Worm (Caenorhabditis elegans) whole organism, L4 larva: ENCODE measurements around the gene C55A6.11.
A peak's percentile ranks its signal among the peaks of the same experiment; 100 is the strongest.

ENCODE experiments used
- D1046.2 ChIP-seq: fragments of 200-800 bp; sonication (Bioruptor generic); IDR thresholded peaks from 2 replicates; pipeline ENCODE4 v1.3.6; 2022; ENCODE audit warnings: missing genetic modification characterization, missing compliant biosample characterization
- F26F4.8 ChIP-seq: fragments of 200-800 bp; sonication (Bioruptor generic); conservative IDR thresholded peaks from 2 replicates; pipeline ENCODE4 v1.3.6; 2022; ENCODE audit warnings: missing genetic modification characterization, missing compliant biosample characterization
- F44E2.7 ChIP-seq: fragments of 200-800 bp; sonication (Bioruptor generic); IDR thresholded peaks from 2 replicates; pipeline ENCODE4 v2.1.2; 2022; ENCODE audit warnings: missing genetic modification characterization, missing compliant biosample characterization
- ZK337.2 ChIP-seq: fragments of 200-800 bp; sonication (Bioruptor generic); IDR thresholded peaks from 2 replicates; pipeline ENCODE4 v1.3.6; 2022; ENCODE audit warnings: missing genetic modification reagents, missing genetic modification characterization, missing compliant biosample characterization
- aly-2 ChIP-seq: sonication (generic microtip); optimal IDR thresholded peaks from 2 replicates; lab custom pipeline; 2018; ENCODE audit warnings: missing biosample characterization, missing genetic modification characterization
- ama-1 ChIP-seq: fragments of 150-350 bp; optimal IDR thresholded peaks from 2 replicates; lab custom pipeline; 2014; ENCODE audit warnings: inconsistent platforms, mixed read lengths
- ceh-32 ChIP-seq: sonication (generic microtip); optimal IDR thresholded peaks from 2 replicates; lab custom pipeline; 2016; ENCODE audit warnings: mild to moderate bottlenecking, missing genetic modification characterization, missing compliant biosample characterization; ENCODE audit not compliant: poor library complexity
- ceh-62 ChIP-seq: sonication (generic microtip); optimal IDR thresholded peaks from 2 replicates; lab custom pipeline; 2017; ENCODE audit warnings: missing biosample characterization, missing genetic modification characterization
- ceh-82 ChIP-seq: sonication (generic microtip); optimal IDR thresholded peaks from 2 replicates; lab custom pipeline; 2017; ENCODE audit warnings: missing biosample characterization, missing genetic modification characterization
- cey-2 ChIP-seq: sonication (generic microtip); optimal IDR thresholded peaks from 3 replicates; lab custom pipeline; 2017; ENCODE audit warnings: missing genetic modification characterization, mild to moderate bottlenecking, missing compliant biosample characterization, antibody characterized with exemption, borderline replicate concordance; ENCODE audit not compliant: insufficient read depth
- daf-16 ChIP-seq, 3 experiments: sonication (generic microtip); optimal IDR thresholded peaks; 2 replicates each; lab custom pipeline; 2016 to 2017; ENCODE audit warnings: missing genetic modification characterization in 3 of 3, missing genetic modification reagents in 3 of 3, mild to moderate bottlenecking in 2 of 3, missing compliant biosample characterization in 2 of 3, missing biosample characterization in 1 of 3, moderate library complexity in 1 of 3
- daf-8 ChIP-seq: fragments of 200-800 bp; sonication (Bioruptor generic); IDR thresholded peaks from 2 replicates; pipeline ENCODE4 v1.3.6; 2022; ENCODE audit warnings: missing genetic modification characterization, missing compliant biosample characterization
- dpl-1 ChIP-seq: fragments of 150-350 bp; optimal IDR thresholded peaks from 2 replicates; lab custom pipeline; 2014; ENCODE audit warnings: missing biosample characterization, missing genetic modification reagents, missing genetic modification characterization
- duxl-1 ChIP-seq: sonication (generic microtip); optimal IDR thresholded peaks from 2 replicates; lab custom pipeline; 2016; ENCODE audit warnings: mild to moderate bottlenecking, missing genetic modification characterization, moderate library complexity, missing compliant biosample characterization; ENCODE audit not compliant: poor library complexity
- fkh-10 ChIP-seq: fragments of 150-350 bp; optimal IDR thresholded peaks from 2 replicates; lab custom pipeline; 2014; ENCODE audit warnings: missing biosample characterization, missing genetic modification reagents, missing genetic modification characterization
- fos-1 ChIP-seq: fragments of 150-350 bp; optimal IDR thresholded peaks from 2 replicates; lab custom pipeline; 2014; ENCODE audit warnings: missing biosample characterization, missing genetic modification characterization
- gei-8 ChIP-seq: fragments of 200-800 bp; sonication (Bioruptor generic); optimal IDR thresholded peaks from 2 replicates; lab custom pipeline; 2018; ENCODE audit warnings: mild to moderate bottlenecking, missing genetic modification characterization, missing compliant biosample characterization
- hif-1 ChIP-seq, 2 experiments: sonication (generic microtip); optimal IDR thresholded peaks; 2 replicates each; lab custom pipeline; 2016 to 2017; ENCODE audit warnings: missing compliant biosample characterization in 2 of 2, missing genetic modification characterization in 2 of 2, missing genetic modification reagents in 2 of 2, missing genotype in 2 of 2, mild to moderate bottlenecking in 1 of 2
- hlh-11 ChIP-seq: fragments of 200-800 bp; sonication (Bioruptor generic); optimal IDR thresholded peaks from 2 replicates; lab custom pipeline; 2018; ENCODE audit warnings: mild to moderate bottlenecking, missing genetic modification characterization, missing compliant biosample characterization
- jun-1 ChIP-seq: fragments of 150-350 bp; optimal IDR thresholded peaks from 2 replicates; lab custom pipeline; 2014; ENCODE audit warnings: missing biosample characterization, missing genetic modification reagents, missing genetic modification characterization
- lim-7 ChIP-seq: fragments of 200-800 bp; sonication (Bioruptor generic); IDR thresholded peaks from 2 replicates; pipeline ENCODE4 v1.3.6; 2022; ENCODE audit warnings: missing genetic modification characterization, missing compliant biosample characterization
- lin-1 ChIP-seq: fragments of 200-800 bp; sonication (Bioruptor generic); IDR thresholded peaks from 2 replicates; pipeline ENCODE4 v1.3.6; 2022; ENCODE audit warnings: missing genetic modification reagents, missing genetic modification characterization, missing compliant biosample characterization
- lin-15B ChIP-seq: fragments of 150-350 bp; sonication (generic microtip); optimal IDR thresholded peaks from 3 replicates; lab custom pipeline; 2014; ENCODE audit warnings: missing biosample characterization, missing genetic modification characterization
- lin-29 ChIP-seq: fragments of 200-800 bp; sonication (Bioruptor generic); IDR thresholded peaks from 2 replicates; pipeline ENCODE4 v1.3.6; 2022; ENCODE audit warnings: missing genetic modification reagents, missing genetic modification characterization, missing compliant biosample characterization
- lir-3 ChIP-seq: sonication (generic microtip); optimal IDR thresholded peaks from 2 replicates; lab custom pipeline; 2016; ENCODE audit warnings: mild to moderate bottlenecking, missing genetic modification characterization, missing compliant biosample characterization
- madf-9 ChIP-seq: fragments of 200-800 bp; sonication (Bioruptor generic); conservative IDR thresholded peaks from 2 replicates; pipeline ENCODE4 v1.3.6; 2022; ENCODE audit warnings: missing genetic modification reagents, missing genetic modification characterization, missing compliant biosample characterization
- mxl-2 ChIP-seq: fragments of 200-800 bp; sonication (Bioruptor generic); conservative IDR thresholded peaks from 2 replicates; pipeline ENCODE4 v1.3.6; 2022; ENCODE audit warnings: missing genetic modification reagents, missing genetic modification characterization, missing compliant biosample characterization
- nhr-102 ChIP-seq: sonication (generic microtip); optimal IDR thresholded peaks from 2 replicates; lab custom pipeline; 2016; ENCODE audit warnings: mild to moderate bottlenecking, missing genetic modification characterization, moderate library complexity, missing compliant biosample characterization
- nhr-28 ChIP-seq: fragments of 150-350 bp; optimal IDR thresholded peaks from 2 replicates; lab custom pipeline; 2014; ENCODE audit warnings: missing biosample characterization, missing genetic modification characterization
- nhr-76 ChIP-seq: fragments of 150-350 bp; optimal IDR thresholded peaks from 2 replicates; lab custom pipeline; 2014; ENCODE audit warnings: missing biosample characterization, missing genetic modification characterization
- php-3 ChIP-seq: fragments of 200-800 bp; sonication (Bioruptor generic); IDR thresholded peaks from 2 replicates; pipeline ENCODE4 v1.3.6; 2022; ENCODE audit warnings: missing genetic modification reagents, missing genetic modification characterization, missing compliant biosample characterization
- pqm-1 ChIP-seq: sonication (generic microtip); optimal IDR thresholded peaks from 2 replicates; lab custom pipeline; 2017; ENCODE audit warnings: missing biosample characterization, missing genetic modification characterization
- tra-1 ChIP-seq: fragments of 200-800 bp; sonication (Bioruptor generic); IDR thresholded peaks from 2 replicates; pipeline ENCODE4 v1.3.6; 2022; ENCODE audit warnings: missing genetic modification reagents, missing genetic modification characterization, missing compliant biosample characterization
- unc-62 ChIP-seq, 3 experiments: fragments of 150-350 bp in 1 of 3; sonication (generic microtip); optimal IDR thresholded peaks in 2 of 3; peaks in 1 of 3; 1 replicate in 1 of 3; 2 replicates in 2 of 3; lab custom pipeline; 2014 to 2017; ENCODE audit warnings: missing biosample characterization in 3 of 3, missing genetic modification characterization in 3 of 3, missing genetic modification reagents in 3 of 3, missing genotype in 1 of 3
- zip-11 ChIP-seq: fragments of 200-800 bp; sonication (Bioruptor generic); IDR thresholded peaks from 2 replicates; pipeline ENCODE4 v1.3.6; 2022; ENCODE audit warnings: missing genetic modification characterization, missing compliant biosample characterization

C55A6.11 gene

ce11 chrV:11513432-11513831, 6.9 kb upstream of the C55A6.11 start, which contains the start of gene C55A6.3:
TSS of gene C55A6.3 (minus strand) at chrV:11513532.
- peak in 1 of 2 experiments; percentile 34 for TF ChIP-seq unc-62 (GFP tag; optimal IDR thresholded peaks at IDR 0.05 in 1 of 2; lab: Kevin White, UChicago)
- no peak for TF ChIP-seq unc-62 (tag; optimal IDR thresholded peaks at IDR 0.05; lab: Kevin White, UChicago)
- no peak for TF ChIP-seq daf-16 (GFP tag; optimal IDR thresholded peaks at IDR 0.05; lab: Kevin White, UChicago)
- TF ChIP-seq daf-16 (tag; optimal IDR thresholded peaks at IDR 0.05; lab: Kevin White, UChicago) = peak; percentile 9
- no peak for TF ChIP-seq gei-8

DNA sequence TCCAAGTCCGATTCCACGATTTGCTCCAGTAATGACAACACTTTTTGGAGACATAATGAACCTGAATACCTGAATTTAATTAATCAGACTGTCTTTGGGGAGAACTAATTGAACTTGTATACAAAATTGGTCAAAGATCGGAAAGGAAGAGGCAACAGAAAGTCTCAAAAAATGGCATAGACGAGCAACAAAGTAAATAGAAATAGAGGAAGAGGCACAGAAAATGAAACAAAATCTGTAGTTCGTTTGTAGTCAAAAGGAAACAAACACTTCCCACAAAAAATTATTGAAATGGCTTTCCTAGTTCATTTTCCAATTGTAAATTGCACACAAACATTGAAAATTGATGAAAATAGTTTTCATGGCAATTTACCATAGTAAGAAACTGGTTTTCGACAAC, 5.6 kb upstream of the C55A6.11 start, which contains the start of gene C55A6.6:
Gene C55A6.6 (minus strand): TSS at position 61 of the 400 bp plus-strand sequence.
- TF ChIP-seq mxl-2 = no peak
- TF ChIP-seq ceh-82 (tag; lab: Kevin White, UChicago) = no peak
- TF ChIP-seq lin-15B (tag; lab: Kevin White, UChicago) = no peak
- no peak for TF ChIP-seq lin-29 (GFP tag; lab: Robert Waterston, UW)
- no peak for TF ChIP-seq dpl-1 (GFP tag; lab: Kevin White, UChicago)
- no peak for TF ChIP-seq fkh-10 (GFP tag; lab: Kevin White, UChicago)
- TF ChIP-seq pqm-1 (tag; lab: Kevin White, UChicago) = peak; percentile 4
- TF ChIP-seq nhr-102 (tag; lab: Kevin White, UChicago) = no peak
- no peak for TF ChIP-seq duxl-1 (tag; lab: Kevin White, UChicago)
- TF ChIP-seq daf-8 (GFP tag; lab: Robert Waterston, UW) = no peak
- no peak for TF ChIP-seq daf-16 (GFP tag; optimal IDR thresholded peaks at IDR 0.05; lab: Kevin White, UChicago)
- peak; percentile 15 for TF ChIP-seq daf-16 (tag; optimal IDR thresholded peaks at IDR 0.05; lab: Kevin White, UChicago)
- no peak for TF ChIP-seq ceh-32 (tag; lab: Kevin White, UChicago)
- TF ChIP-seq hlh-11 (tag; lab: Kevin White, UChicago) = no peak
- TF ChIP-seq D1046.2 (GFP tag; lab: Robert Waterston, UW) = no peak
- TF ChIP-seq aly-2 (tag; lab: Kevin White, UChicago) = no peak
- TF ChIP-seq tra-1 (GFP tag; lab: Robert Waterston, UW) = no peak
- TF ChIP-seq fos-1 (tag; lab: Kevin White, UChicago) = no peak
- no peak for TF ChIP-seq lin-1
- no peak for TF ChIP-seq lir-3 (tag; lab: Kevin White, UChicago)
- TF ChIP-seq ceh-62 = no peak
- TF ChIP-seq madf-9 = no peak
- TF ChIP-seq lim-7 = no peak
- TF ChIP-seq ama-1 (lab: Kevin White, UChicago) = no peak
- TF ChIP-seq nhr-28 (tag; lab: Kevin White, UChicago) = peak; percentile 81
- TF ChIP-seq zip-11 (GFP tag; lab: Robert Waterston, UW) = no peak

DNA sequence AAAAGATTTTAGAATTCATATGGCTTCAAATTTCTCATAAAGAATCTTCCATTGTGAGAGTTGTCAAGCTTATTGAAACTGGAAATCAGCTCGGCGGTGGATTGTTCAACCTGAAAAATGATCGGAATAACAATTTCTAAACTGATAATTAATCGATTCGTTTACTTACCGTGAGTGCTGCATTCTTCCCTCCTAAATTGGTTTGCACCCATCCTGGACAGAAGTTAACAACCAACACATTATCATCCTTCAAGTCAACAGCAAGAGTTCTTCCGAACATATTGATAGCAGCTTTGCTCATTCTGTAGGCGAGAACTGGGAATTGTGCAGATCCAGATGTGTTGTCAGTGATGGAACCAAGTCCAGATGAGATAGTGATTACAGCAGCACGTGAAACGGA, 5.2 kb upstream of the C55A6.11 start:
- TF ChIP-seq unc-62 (GFP tag; optimal IDR thresholded peaks at IDR 0.05 in 1 of 2; lab: Kevin White, UChicago) (peak in 1 of 2 experiments; percentile 98), unc-62 (tag; optimal IDR thresholded peaks at IDR 0.05; lab: Kevin White, UChicago) (no peak), lin-29 (GFP tag; lab: Robert Waterston, UW) (no peak)

ce11 chrV:11516141-11516591, 4.1 kb upstream of the C55A6.11 start, which contains the start of gene sdz-8:
TSS of gene sdz-8 (minus strand) at chrV:11516191.
- TF ChIP-seq cey-2 (tag; lab: Kevin White, UChicago) (no peak), nhr-28 (tag; lab: Kevin White, UChicago) (peak; percentile 76), daf-16 (GFP tag; optimal IDR thresholded peaks at IDR 0.05; lab: Kevin White, UChicago) (no peak), daf-16 (tag; optimal IDR thresholded peaks at IDR 0.05; lab: Kevin White, UChicago) (peak; percentile 44)

DNA sequence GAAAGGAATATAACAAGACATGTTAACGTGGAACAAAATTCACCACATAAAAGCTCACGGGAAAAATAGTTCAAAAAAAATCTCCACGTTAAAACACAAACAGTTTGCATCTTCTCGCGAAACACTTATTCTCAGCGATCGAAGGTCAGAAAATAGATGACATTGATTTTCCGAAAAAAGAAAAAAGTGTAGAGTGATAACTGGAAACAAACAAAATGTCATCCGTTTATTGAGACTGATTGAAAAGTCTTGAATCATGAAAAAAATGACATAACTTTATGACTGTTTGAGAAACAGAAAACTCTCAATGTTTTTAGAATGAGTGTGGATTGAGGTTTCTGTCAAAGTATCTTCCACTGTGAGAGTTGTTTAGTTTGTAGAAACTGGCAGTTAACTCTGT, 2.5 kb upstream of the C55A6.11 start, which contains the start of gene C55A6.4:
Gene C55A6.4 (minus strand): TSS at position 101 of the 400 bp plus-strand sequence.
- no peak for TF ChIP-seq php-3 (GFP tag; lab: Robert Waterston, UW)
- no peak for TF ChIP-seq hif-1 (tag; optimal IDR thresholded peaks at IDR 0.05; lab: Kevin White, UChicago)
- no peak for TF ChIP-seq F26F4.8
- no peak for TF ChIP-seq ZK337.2
- no peak for TF ChIP-seq nhr-76 (tag; lab: Kevin White, UChicago)
- no peak for TF ChIP-seq F44E2.7 (GFP tag; lab: Robert Waterston, UW)
- no peak for TF ChIP-seq jun-1
